Fruit fly (Drosophila melanogaster) whole organism, embryonic: ENCODE measurements around the gene Rbcn-3B.

Experiments
- CG11456 ChIP-seq: fragments of 200-800 bp; sonication (Bioruptor generic); IDR thresholded peaks from 3 replicates; pipeline ENCODE4 v1.3.6; 2022; ENCODE audit warnings: missing biosample characterization, missing genetic modification characterization
- CG11560 ChIP-seq: fragments of 200-800 bp; sonication (Bioruptor generic); IDR thresholded peaks from 3 replicates; pipeline ENCODE4 v1.3.6; 2022; ENCODE audit warnings: missing biosample characterization, missing genetic modification characterization
- CG12071 ChIP-seq: fragments of 200-800 bp; sonication (Bioruptor generic); optimal IDR thresholded peaks from 3 replicates; lab custom pipeline; 2018; ENCODE audit warnings: missing biosample characterization, mild to moderate bottlenecking, missing genetic modification characterization
- CG12391 ChIP-seq: fragments of 200-800 bp; sonication (Bioruptor generic); optimal IDR thresholded peaks from 3 replicates; lab custom pipeline; 2018; ENCODE audit warnings: missing biosample characterization, mild to moderate bottlenecking, missing genetic modification characterization, moderate library complexity
- CG16813 ChIP-seq: fragments of 200-800 bp; sonication (Bioruptor generic); IDR thresholded peaks from 3 replicates; pipeline ENCODE4 v1.3.6; 2022; ENCODE audit warnings: missing biosample characterization, missing genetic modification characterization; ENCODE audit not compliant: partially characterized antibody
- CG17802 ChIP-seq: fragments of 200-800 bp; sonication (Bioruptor generic); optimal IDR thresholded peaks from 2 replicates; lab custom pipeline; 2018; ENCODE audit warnings: missing biosample characterization, mild to moderate bottlenecking, missing genetic modification characterization, moderate library complexity
- CG2199 ChIP-seq: fragments of 200-800 bp; sonication (Bioruptor generic); IDR thresholded peaks from 3 replicates; pipeline ENCODE4 v1.3.6; 2022; ENCODE audit warnings: missing biosample characterization, missing genetic modification characterization
- CG2889 ChIP-seq: fragments of 200-800 bp; sonication (Bioruptor generic); IDR thresholded peaks from 3 replicates; pipeline ENCODE4 v1.3.6; 2022; ENCODE audit warnings: missing biosample characterization, missing genetic modification characterization
- CG31365 ChIP-seq: fragments of 200-800 bp; sonication (Bioruptor generic); optimal IDR thresholded peaks from 2 replicates; lab custom pipeline; 2018; ENCODE audit warnings: missing biosample characterization, mild to moderate bottlenecking, missing genetic modification characterization
- CG31441 ChIP-seq: fragments of 200-800 bp; sonication (Bioruptor generic); IDR thresholded peaks from 2 replicates; pipeline ENCODE4 v1.3.6; 2022; ENCODE audit warnings: missing biosample characterization, missing genetic modification characterization
- CG32767 ChIP-seq: fragments of 200-800 bp; sonication (Bioruptor generic); IDR thresholded peaks from 2 replicates; pipeline ENCODE4 v1.3.6; 2022; ENCODE audit warnings: missing biosample characterization, missing genetic modification characterization
- CG33213 ChIP-seq: fragments of 200-800 bp; sonication (Bioruptor generic); optimal IDR thresholded peaks from 3 replicates; lab custom pipeline; 2016; ENCODE audit warnings: missing biosample characterization, missing genetic modification characterization
- CG3995 ChIP-seq: fragments of 200-800 bp; sonication (Bioruptor generic); optimal IDR thresholded peaks from 3 replicates; lab custom pipeline; 2016; ENCODE audit warnings: missing biosample characterization, missing genetic modification characterization
- CG4282 ChIP-seq: fragments of 200-800 bp; sonication (Bioruptor generic); optimal IDR thresholded peaks from 2 replicates; lab custom pipeline; 2016; ENCODE audit warnings: missing biosample characterization, missing genetic modification characterization
- CG6175 ChIP-seq: fragments of 200-800 bp; sonication (Bioruptor generic); IDR thresholded peaks from 3 replicates; pipeline ENCODE4 v1.3.6; 2022; ENCODE audit warnings: missing biosample characterization, missing genetic modification characterization
- CG7556 ChIP-seq: fragments of 200-800 bp; sonication (Bioruptor generic); optimal IDR thresholded peaks from 2 replicates; lab custom pipeline; 2017; ENCODE audit warnings: missing biosample characterization, mild to moderate bottlenecking, missing genetic modification characterization
- CG7928 ChIP-seq: fragments of 200-800 bp; sonication (Bioruptor generic); optimal IDR thresholded peaks from 2 replicates; lab custom pipeline; 2017; ENCODE audit warnings: missing biosample characterization, mild to moderate bottlenecking, missing genetic modification characterization
- CG8359 ChIP-seq: fragments of 200-800 bp; sonication (Bioruptor generic); optimal IDR thresholded peaks from 2 replicates; lab custom pipeline; 2017; ENCODE audit warnings: missing biosample characterization, mild to moderate bottlenecking, missing genetic modification characterization, borderline replicate concordance
- CG8388 ChIP-seq: fragments of 200-800 bp; sonication (Bioruptor generic); optimal IDR thresholded peaks from 2 replicates; lab custom pipeline; 2019; ENCODE audit warnings: missing biosample characterization, mild to moderate bottlenecking, missing genetic modification characterization, moderate library complexity
- CG8478 ChIP-seq: fragments of >200 bp; optimal IDR thresholded peaks from 2 replicates; lab custom pipeline; 2018
- CkIIα-i1 ChIP-seq: fragments of 200-800 bp; sonication (Bioruptor generic); IDR thresholded peaks from 2 replicates; pipeline ENCODE4 v1.3.6; 2022; ENCODE audit warnings: missing biosample characterization, missing genetic modification characterization
- Dip2 ChIP-seq: fragments of 200-800 bp; sonication (Bioruptor generic); IDR thresholded peaks from 2 replicates; pipeline ENCODE4 v1.3.6; 2022; ENCODE audit warnings: missing biosample characterization, missing genetic modification characterization
- E2f1 ChIP-seq: fragments of 200-800 bp; sonication (Bioruptor generic); IDR thresholded peaks from 2 replicates; pipeline ENCODE4 v1.3.6; 2022; ENCODE audit warnings: missing biosample characterization, missing genetic modification characterization
- Elba2 ChIP-seq: fragments of 200-800 bp; sonication (Bioruptor generic); optimal IDR thresholded peaks from 3 replicates; lab custom pipeline; 2016; ENCODE audit warnings: missing biosample characterization, missing genetic modification characterization
- Gsc ChIP-seq: fragments of 200-800 bp; sonication (Bioruptor generic); IDR thresholded peaks from 2 replicates; pipeline ENCODE4 v1.3.6; 2022; ENCODE audit warnings: missing biosample characterization, missing genetic modification characterization
- Hmr ChIP-seq: fragments of 200-800 bp; sonication (Bioruptor generic); optimal IDR thresholded peaks from 3 replicates; lab custom pipeline; 2017; ENCODE audit warnings: mild to moderate bottlenecking, missing biosample characterization, missing genetic modification reagents, missing genetic modification characterization
- Med ChIP-seq: fragments of 200-800 bp; sonication (Bioruptor generic); peaks from one replicate; lab custom pipeline; 2016; ENCODE audit warnings: missing biosample characterization, missing genetic modification characterization, mild to moderate bottlenecking, inconsistent platforms, moderate library complexity
- Oaz ChIP-seq: fragments of 200-800 bp; sonication (Bioruptor generic); IDR thresholded peaks from 2 replicates; pipeline ENCODE4 v1.3.6; 2022; ENCODE audit warnings: missing biosample characterization, missing genetic modification characterization
- Sin3A ChIP-seq: fragments of >200 bp; optimal IDR thresholded peaks from 2 replicates; lab custom pipeline; 2018
- Sox102F ChIP-seq: fragments of 200-800 bp; sonication (Bioruptor generic); optimal IDR thresholded peaks from 2 replicates; lab custom pipeline; 2018; ENCODE audit warnings: missing biosample characterization, mild to moderate bottlenecking, missing genetic modification characterization, moderate library complexity
- Xrp1 ChIP-seq: fragments of 200-800 bp; sonication (Bioruptor generic); IDR thresholded peaks from 2 replicates; pipeline ENCODE4 v1.3.6; 2022; ENCODE audit warnings: missing biosample characterization, missing genetic modification characterization
- al ChIP-seq: fragments of 200-800 bp; sonication (Bioruptor generic); IDR thresholded peaks from 2 replicates; pipeline ENCODE4 v1.3.6; 2022; ENCODE audit warnings: missing biosample characterization, missing genetic modification characterization
- br ChIP-seq: fragments of >200 bp; optimal IDR thresholded peaks from 2 replicates; lab custom pipeline; 2017
- cg ChIP-seq: fragments of 200-800 bp; sonication (Bioruptor generic); optimal IDR thresholded peaks from 3 replicates; lab custom pipeline; 2019; ENCODE audit warnings: missing biosample characterization, mild to moderate bottlenecking, missing genetic modification characterization, moderate library complexity
- cwo ChIP-seq: fragments of 200-800 bp; sonication (Bioruptor generic); optimal IDR thresholded peaks from 3 replicates; lab custom pipeline; 2017; ENCODE audit warnings: missing biosample characterization, missing genetic modification characterization, mild to moderate bottlenecking, moderate library complexity, missing genetic modification reagents
- esg ChIP-seq: fragments of 200-800 bp; sonication (Bioruptor generic); conservative IDR thresholded peaks from 2 replicates; pipeline ENCODE4 v1.3.6; 2022; ENCODE audit warnings: missing biosample characterization, missing genetic modification characterization
- grau ChIP-seq: fragments of 200-800 bp; optimal IDR thresholded peaks from 3 replicates; lab custom pipeline; 2019; ENCODE audit warnings: missing biosample characterization, mild to moderate bottlenecking, missing genetic modification characterization, moderate library complexity
- gsb-n ChIP-seq: fragments of 200-800 bp; sonication (Bioruptor generic); optimal IDR thresholded peaks from 3 replicates; lab custom pipeline; 2018; ENCODE audit warnings: missing biosample characterization, mild to moderate bottlenecking, missing genetic modification characterization
- h ChIP-seq: fragments of >200 bp; optimal IDR thresholded peaks from 2 replicates; lab custom pipeline; 2017
- hb ChIP-seq: fragments of 200-800 bp; sonication (Bioruptor generic); IDR thresholded peaks from 3 replicates; pipeline ENCODE4 v1.3.6; 2022; ENCODE audit warnings: missing biosample characterization, missing genetic modification characterization; ENCODE audit not compliant: partially characterized antibody
- lilli ChIP-seq: fragments of 200-800 bp; sonication (Bioruptor generic); optimal IDR thresholded peaks from 3 replicates; lab custom pipeline; 2016; ENCODE audit warnings: missing biosample characterization, missing genetic modification characterization
- p53 ChIP-seq: fragments of 200-800 bp; sonication (Bioruptor generic); optimal IDR thresholded peaks from 2 replicates; lab custom pipeline; 2016; ENCODE audit warnings: missing biosample characterization, missing genetic modification characterization
- pros ChIP-seq: fragments of 200-800 bp; sonication (Bioruptor generic); optimal IDR thresholded peaks from 3 replicates; lab custom pipeline; 2019; ENCODE audit warnings: missing biosample characterization, mild to moderate bottlenecking, missing genetic modification characterization, moderate library complexity
- ranshi ChIP-seq: fragments of 200-800 bp; sonication (Bioruptor generic); IDR thresholded peaks from 2 replicates; pipeline ENCODE4 v1.3.6; 2022; ENCODE audit warnings: missing biosample characterization, missing genetic modification characterization
- row ChIP-seq: fragments of 200-800 bp; sonication (Bioruptor generic); IDR thresholded peaks from 3 replicates; pipeline ENCODE4 v1.3.6; 2022; ENCODE audit warnings: missing biosample characterization, missing genetic modification characterization
- sd ChIP-seq: fragments of 200-800 bp; sonication (Bioruptor generic); optimal IDR thresholded peaks from 3 replicates; lab custom pipeline; 2018; ENCODE audit warnings: missing biosample characterization, mild to moderate bottlenecking, missing genetic modification characterization, moderate library complexity
- shn ChIP-seq: fragments of 200-800 bp; sonication (Bioruptor generic); optimal IDR thresholded peaks from 3 replicates; lab custom pipeline; 2016; ENCODE audit warnings: missing biosample characterization, missing genetic modification characterization
- sisA ChIP-seq: fragments of 200-800 bp; sonication (Bioruptor generic); IDR thresholded peaks from 2 replicates; pipeline ENCODE4 v1.3.6; 2022; ENCODE audit warnings: missing biosample characterization, missing genetic modification characterization
- sna ChIP-seq: fragments of 200-800 bp; sonication (Bioruptor generic); IDR thresholded peaks from 2 replicates; pipeline ENCODE4 v1.3.6; 2022; ENCODE audit warnings: missing biosample characterization, missing genetic modification characterization; ENCODE audit not compliant: partially characterized antibody
- tll ChIP-seq, 2 experiments: fragments of 200-800 bp in 1 of 2; fragments of >200 bp in 1 of 2; sonication (Bioruptor generic) in 1 of 2; optimal IDR thresholded peaks; 2 replicates each; lab custom pipeline; 2017 to 2019; ENCODE audit warnings: missing biosample characterization in 2 of 2, missing genetic modification characterization in 2 of 2, mild to moderate bottlenecking in 1 of 2, moderate library complexity in 1 of 2
- zen ChIP-seq: fragments of 200-800 bp; sonication (Bioruptor generic); optimal IDR thresholded peaks from 3 replicates; lab custom pipeline; 2018; ENCODE audit warnings: missing biosample characterization, mild to moderate bottlenecking, missing genetic modification characterization, moderate library complexity

Rbcn-3B gene

dm6 chrX:1861620-1862184 lies 47.0 kb upstream of the Rbcn-3B start, which contains the start of gene deltaCOP (continued):
- TF ChIP-seq CG11560 (peak; percentile 72; the same call in 2 of the 3 replicates), row (peak; percentile 99), gsb-n (tag; lab: Kevin White, UChicago) (peak; percentile 61), CG3995 (peak; percentile 52), zen (tag; lab: Kevin White, UChicago) (peak; percentile 59), CG12391 (tag; lab: Kevin White, UChicago) (peak; percentile 78), Med (GFP tag; lab: Kevin White, UChicago) (peak; percentile 97), Sin3A (lab: Kevin White, UChicago) (peak; percentile 85), CG4282 (GFP tag; lab: Kevin White, UChicago) (peak; percentile 87), CkIIα-i1 (no peak), sisA (GFP tag; lab: Robert Waterston, UW) (peak; percentile 90), CG8388 (GFP tag; lab: Kevin White, UChicago) (no peak), grau (tag; lab: Kevin White, UChicago) (peak; percentile 83), p53 (GFP tag; lab: Kevin White, UChicago) (peak; percentile 79), CG7556 (GFP tag; lab: Kevin White, UChicago) (peak; percentile 77), cg (GFP tag; lab: Kevin White, UChicago) (peak; percentile 65), CG8478 (lab: Kevin White, UChicago) (no peak), CG2199 (GFP tag; lab: Robert Waterston, UW) (no peak), ranshi (GFP tag; lab: Robert Waterston, UW) (peak; percentile 70; the same call in 1 of the 2 replicates), sna (no peak), CG31441 (no peak; the same call in 1 of the 2 replicates), hb (GFP tag; lab: Robert Waterston, UW) (no peak), shn (GFP tag; lab: Kevin White, UChicago) (peak; percentile 94), CG2889 (GFP tag; lab: Robert Waterston, UW) (peak; percentile 82; the same call in 2 of the 3 replicates), al (GFP tag; lab: Robert Waterston, UW) (peak; percentile 88), CG8359 (GFP tag; lab: Kevin White, UChicago) (no peak), h (lab: Kevin White, UChicago) (no peak), lilli (GFP tag; lab: Kevin White, UChicago) (peak; percentile 93), pros (GFP tag; lab: Kevin White, UChicago) (no peak), Sox102F (GFP tag; lab: Kevin White, UChicago) (no peak), CG7928 (GFP tag; lab: Kevin White, UChicago) (peak; percentile 56), CG12071 (GFP tag; lab: Kevin White, UChicago) (peak; percentile 42), Dip2 (GFP tag; lab: Robert Waterston, UW) (peak; percentile 58), CG33213 (GFP tag; lab: Kevin White, UChicago) (peak; percentile 90), cwo (GFP tag; lab: Kevin White, UChicago) (peak; percentile 65), CG31365 (no peak), CG17802 (tag; lab: Kevin White, UChicago) (no peak), CG16813 (GFP tag; lab: Robert Waterston, UW) (no peak), tll (GFP tag; optimal IDR thresholded peaks at IDR 0.05; lab: Kevin White, UChicago) (peak in 1 of 2 experiments; percentile 69), CG11456 (GFP tag; lab: Robert Waterston, UW) (peak; percentile 82; the same call in 2 of the 3 replicates), CG6175 (peak; percentile 79), CG32767 (GFP tag; lab: Robert Waterston, UW) (peak; percentile 72; the same call in 1 of the 2 replicates), Hmr (peak; percentile 86), Xrp1 (GFP tag; lab: Robert Waterston, UW) (peak; percentile 82), sd (no peak), Oaz (GFP tag; lab: Robert Waterston, UW) (peak; percentile 62), esg (GFP tag; lab: Robert Waterston, UW) (peak; percentile 82), Elba2 (GFP tag; lab: Kevin White, UChicago) (peak; percentile 31), br (no peak), E2f1 (GFP tag; lab: Robert Waterston, UW) (peak; percentile 74), Gsc (GFP tag; lab: Robert Waterston, UW) (peak; percentile 45; the same call in 1 of the 2 replicates)
